Worm (Caenorhabditis elegans) whole organism, early embryonic: ENCODE data around the gene T09D3.9.

ENCODE experiments used
- B0310.2 ChIP-seq: sonication (generic microtip); optimal IDR thresholded peaks from 2 replicates; lab custom pipeline; 2016; ENCODE audit warnings: mild to moderate bottlenecking, missing genetic modification characterization, missing compliant biosample characterization
- F13C5.2 ChIP-seq: sonication (generic microtip); optimal IDR thresholded peaks from 2 replicates; lab custom pipeline; 2017; ENCODE audit warnings: mild to moderate bottlenecking, missing genetic modification characterization, inconsistent platforms, missing compliant biosample characterization
- aly-1 ChIP-seq: sonication (generic microtip); optimal IDR thresholded peaks from 2 replicates; lab custom pipeline; 2016; ENCODE audit warnings: missing genetic modification characterization, missing compliant biosample characterization
- ama-1 ChIP-seq: fragments of 150-350 bp; optimal IDR thresholded peaks from 2 replicates; lab custom pipeline; 2014
- ceh-13 ChIP-seq: fragments of 200-800 bp; sonication (Bioruptor generic); optimal IDR thresholded peaks from 2 replicates; lab custom pipeline; 2018; ENCODE audit warnings: mild to moderate bottlenecking, missing genetic modification characterization, missing compliant biosample characterization
- ceh-36 ChIP-seq: sonication (generic microtip); optimal IDR thresholded peaks from 2 replicates; lab custom pipeline; 2016; ENCODE audit warnings: missing genetic modification characterization, inconsistent platforms, missing compliant biosample characterization
- ets-7 ChIP-seq: sonication (generic microtip); optimal IDR thresholded peaks from 2 replicates; lab custom pipeline; 2016; ENCODE audit warnings: missing genotype, missing genetic modification characterization, missing compliant biosample characterization
- flt-1 ChIP-seq: fragments of 200-800 bp; sonication (Bioruptor generic); IDR thresholded peaks from 2 replicates; pipeline ENCODE4 v1.3.6; 2022; ENCODE audit warnings: missing genetic modification characterization, missing compliant biosample characterization
- hmbx-1 ChIP-seq: sonication (generic microtip); optimal IDR thresholded peaks from 2 replicates; lab custom pipeline; 2016; ENCODE audit warnings: mild to moderate bottlenecking, missing genetic modification characterization, missing compliant biosample characterization
- hmg-4 ChIP-seq: fragments of 200-800 bp; sonication (Bioruptor generic); optimal IDR thresholded peaks from 2 replicates; lab custom pipeline; 2018; ENCODE audit warnings: mild to moderate bottlenecking, missing genetic modification characterization, missing compliant biosample characterization
- hnd-1 ChIP-seq: sonication (generic microtip); optimal IDR thresholded peaks from 2 replicates; lab custom pipeline; 2016; ENCODE audit warnings: missing genetic modification characterization, missing compliant biosample characterization
- scrt-1 ChIP-seq: fragments of 200-800 bp; sonication (Bioruptor generic); IDR thresholded peaks from 2 replicates; pipeline ENCODE4 v1.3.6; 2022; ENCODE audit warnings: missing genetic modification characterization, missing compliant biosample characterization
- tra-4 ChIP-seq: sonication (generic microtip); optimal IDR thresholded peaks from 2 replicates; lab custom pipeline; 2017; ENCODE audit warnings: missing genetic modification characterization, missing compliant biosample characterization

DNA sequence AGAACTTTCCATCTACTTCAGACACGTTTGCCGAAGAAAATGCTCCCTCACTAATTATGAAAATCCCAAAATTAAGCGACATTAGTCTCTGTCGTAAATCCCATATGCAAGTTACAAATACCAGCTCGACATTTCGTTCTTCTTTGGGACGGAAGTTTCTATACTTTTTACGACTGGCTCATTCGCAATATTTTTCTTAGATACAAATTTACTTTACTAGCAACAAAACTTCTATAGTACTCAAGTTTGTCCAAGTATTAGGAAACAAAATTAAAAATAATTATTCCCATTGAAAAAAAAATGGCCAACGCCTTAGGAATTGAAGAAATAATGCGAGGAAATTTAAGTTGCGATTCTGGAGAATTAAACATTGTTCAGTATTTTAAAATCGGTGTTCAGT is 37.7 kb downstream of the T09D3.9 start, which contains the start of gene srg-26:
- TF ChIP-seq F13C5.2 (tag; lab: Kevin White, UChicago): no peak
- TF ChIP-seq aly-1 (tag; lab: Kevin White, UChicago): no peak
- no peak for TF ChIP-seq hmbx-1 (tag; lab: Kevin White, UChicago)
- TF ChIP-seq hmg-4 (GFP tag; lab: Kevin White, UChicago): no peak
- no peak for TF ChIP-seq ama-1
- no peak for TF ChIP-seq ceh-13 (GFP tag; lab: Kevin White, UChicago)
- TF ChIP-seq ets-7 (tag; lab: Kevin White, UChicago): no peak
- no peak for TF ChIP-seq flt-1 (GFP tag; lab: Robert Waterston, UW)
- TF ChIP-seq ceh-36: no peak
- no peak for TF ChIP-seq B0310.2 (tag; lab: Kevin White, UChicago)
- TF ChIP-seq hnd-1 (tag; lab: Kevin White, UChicago): no peak
- no peak for TF ChIP-seq tra-4 (tag; lab: Kevin White, UChicago)
- no peak for TF ChIP-seq scrt-1 (GFP tag; lab: Robert Waterston, UW)
